Worm (Caenorhabditis elegans) whole organism, L4 larva: ENCODE results near the gene srlf-28.
A peak's percentile ranks its signal among the peaks of the same experiment; 100 is the strongest.

Experiments
- F37D6.2 ChIP-seq: sonication (generic microtip); optimal IDR thresholded peaks from 2 replicates; lab custom pipeline; 2016; ENCODE audit warnings: mild to moderate bottlenecking, missing genetic modification characterization, missing compliant biosample characterization
- F44E2.7 ChIP-seq: fragments of 200-800 bp; sonication (Bioruptor generic); IDR thresholded peaks from 2 replicates; pipeline ENCODE4 v2.1.2; 2022; ENCODE audit warnings: missing genetic modification characterization, missing compliant biosample characterization
- R02D3.7 ChIP-seq: fragments of 150-350 bp; sonication (generic microtip); optimal IDR thresholded peaks from 3 replicates; lab custom pipeline; 2014; ENCODE audit warnings: missing biosample characterization, missing genetic modification characterization
- T26A8.4 ChIP-seq: fragments of 200-800 bp; sonication (Bioruptor generic); IDR thresholded peaks from 2 replicates; pipeline ENCODE4 v1.3.6; 2022; ENCODE audit warnings: missing genetic modification characterization, missing compliant biosample characterization
- Y5F2A.4 ChIP-seq: fragments of 200-800 bp; sonication (Bioruptor generic); optimal IDR thresholded peaks from 2 replicates; lab custom pipeline; 2018; ENCODE audit warnings: mild to moderate bottlenecking, missing genetic modification characterization, missing compliant biosample characterization
- ZK546.5 ChIP-seq, 2 experiments: sonication (generic microtip); optimal IDR thresholded peaks; 2 replicates each; lab custom pipeline; 2017; ENCODE audit warnings: missing biosample characterization in 2 of 2, missing genetic modification characterization in 2 of 2
- aha-1 ChIP-seq: fragments of 150-350 bp; peaks from one replicate; lab custom pipeline; 2014; ENCODE audit warnings: missing biosample characterization, missing genetic modification characterization
- ctbp-1 ChIP-seq: fragments of 200-800 bp; sonication (Bioruptor generic); IDR thresholded peaks from 2 replicates; pipeline ENCODE4 v1.3.6; 2022; ENCODE audit warnings: missing genetic modification reagents, missing genetic modification characterization, missing compliant biosample characterization
- daf-19 ChIP-seq: fragments of 200-800 bp; sonication (Bioruptor generic); conservative IDR thresholded peaks from 2 replicates; pipeline ENCODE4 v1.3.6; 2022; ENCODE audit warnings: missing genetic modification characterization, missing compliant biosample characterization
- dmd-6 ChIP-seq: fragments of 200-800 bp; sonication (Bioruptor generic); IDR thresholded peaks from 2 replicates; pipeline ENCODE4 v1.3.6; 2022; ENCODE audit warnings: missing genetic modification reagents, missing genetic modification characterization, missing compliant biosample characterization
- dmd-9 ChIP-seq: fragments of 200-800 bp; sonication (Bioruptor generic); IDR thresholded peaks from 2 replicates; pipeline ENCODE4 v1.3.6; 2022; ENCODE audit warnings: missing genetic modification reagents, missing genetic modification characterization, missing compliant biosample characterization
- duxl-1 ChIP-seq: sonication (generic microtip); optimal IDR thresholded peaks from 2 replicates; lab custom pipeline; 2016; ENCODE audit warnings: mild to moderate bottlenecking, missing genetic modification characterization, moderate library complexity, missing compliant biosample characterization; ENCODE audit not compliant: poor library complexity
- fkh-10 ChIP-seq: fragments of 150-350 bp; optimal IDR thresholded peaks from 2 replicates; lab custom pipeline; 2014; ENCODE audit warnings: missing biosample characterization, missing genetic modification reagents, missing genetic modification characterization
- fos-1 ChIP-seq: fragments of 150-350 bp; optimal IDR thresholded peaks from 2 replicates; lab custom pipeline; 2014; ENCODE audit warnings: missing biosample characterization, missing genetic modification characterization
- hif-1 ChIP-seq, 2 experiments: sonication (generic microtip); optimal IDR thresholded peaks; 2 replicates each; lab custom pipeline; 2016 to 2017; ENCODE audit warnings: missing compliant biosample characterization in 2 of 2, missing genetic modification characterization in 2 of 2, missing genetic modification reagents in 2 of 2, missing genotype in 2 of 2, mild to moderate bottlenecking in 1 of 2
- hlh-30 ChIP-seq: sonication (generic microtip); optimal IDR thresholded peaks from 2 replicates; lab custom pipeline; 2017; ENCODE audit warnings: antibody characterized with exemption, mild to moderate bottlenecking, missing genetic modification characterization, missing compliant biosample characterization; ENCODE audit not compliant: insufficient read depth
- lir-3 ChIP-seq: sonication (generic microtip); optimal IDR thresholded peaks from 2 replicates; lab custom pipeline; 2016; ENCODE audit warnings: mild to moderate bottlenecking, missing genetic modification characterization, missing compliant biosample characterization
- lsy-2 ChIP-seq, 2 experiments: fragments of 150-350 bp in 1 of 2; sonication (generic microtip) in 1 of 2; optimal IDR thresholded peaks; 2 replicates each; lab custom pipeline; 2014 to 2017; ENCODE audit warnings: missing biosample characterization in 2 of 2, missing genetic modification characterization in 2 of 2
- mdl-1 ChIP-seq, 2 experiments: fragments of 150-350 bp in 1 of 2; sonication (generic microtip) in 1 of 2; optimal IDR thresholded peaks; 2 replicates each; lab custom pipeline; 2014 to 2017; ENCODE audit warnings: missing biosample characterization in 2 of 2, missing genetic modification characterization in 2 of 2
- mes-2 ChIP-seq: sonication (generic microtip); optimal IDR thresholded peaks from 2 replicates; lab custom pipeline; 2016; ENCODE audit warnings: missing genotype, mild to moderate bottlenecking, missing genetic modification characterization, missing compliant biosample characterization; ENCODE audit not compliant: poor library complexity, severe bottlenecking
- mxl-3 ChIP-seq: fragments of 200-800 bp; sonication (Bioruptor generic); optimal IDR thresholded peaks from 2 replicates; lab custom pipeline; 2018; ENCODE audit warnings: mild to moderate bottlenecking, missing genetic modification characterization, missing compliant biosample characterization
- nhr-10 ChIP-seq: fragments of 150-350 bp; optimal IDR thresholded peaks from 2 replicates; lab custom pipeline; 2014; ENCODE audit warnings: missing biosample characterization, missing genetic modification characterization
- nhr-11 ChIP-seq: fragments of 150-350 bp; optimal IDR thresholded peaks from 2 replicates; lab custom pipeline; 2014; ENCODE audit warnings: missing biosample characterization, missing genetic modification characterization
- nhr-28 ChIP-seq: fragments of 150-350 bp; optimal IDR thresholded peaks from 2 replicates; lab custom pipeline; 2014; ENCODE audit warnings: missing biosample characterization, missing genetic modification characterization
- pqm-1 ChIP-seq: sonication (generic microtip); optimal IDR thresholded peaks from 2 replicates; lab custom pipeline; 2017; ENCODE audit warnings: missing biosample characterization, missing genetic modification characterization
- rbr-2 ChIP-seq: sonication (generic microtip); optimal IDR thresholded peaks from 2 replicates; lab custom pipeline; 2016; ENCODE audit warnings: missing genotype, missing genetic modification characterization, missing compliant biosample characterization
- snpc-4 ChIP-seq: fragments of 150-350 bp; optimal IDR thresholded peaks from 2 replicates; lab custom pipeline; 2014; ENCODE audit warnings: missing biosample characterization, missing genetic modification characterization
- unc-130 ChIP-seq: sonication (generic microtip); optimal IDR thresholded peaks from 2 replicates; lab custom pipeline; 2016; ENCODE audit warnings: missing genetic modification reagents, missing genetic modification characterization, missing compliant biosample characterization
- unc-62 ChIP-seq, 3 experiments: fragments of 150-350 bp in 1 of 3; sonication (generic microtip); optimal IDR thresholded peaks in 2 of 3; peaks in 1 of 3; 1 replicate in 1 of 3; 2 replicates in 2 of 3; lab custom pipeline; 2014 to 2017; ENCODE audit warnings: missing biosample characterization in 3 of 3, missing genetic modification characterization in 3 of 3, missing genetic modification reagents in 3 of 3, missing genotype in 1 of 3
- zag-1 ChIP-seq: fragments of 150-350 bp; optimal IDR thresholded peaks from 2 replicates; lab custom pipeline; 2014; ENCODE audit warnings: missing biosample characterization, missing genetic modification characterization
- zip-11 ChIP-seq: fragments of 200-800 bp; sonication (Bioruptor generic); IDR thresholded peaks from 2 replicates; pipeline ENCODE4 v1.3.6; 2022; ENCODE audit warnings: missing genetic modification characterization, missing compliant biosample characterization

srlf-28 gene

ce11 chrIV:14371639-14372038 lies 28.0 kb upstream of the srlf-28 start (continued):
- TF ChIP-seq mdl-1 (tag; optimal IDR thresholded peaks at IDR 0.05; lab: Kevin White, UChicago) (peak in 1 of 2 experiments; percentile 14), F37D6.2 (peak; percentile 40), ctbp-1 (GFP tag; lab: Robert Waterston, UW) (peak; percentile 77), nhr-10 (tag; lab: Kevin White, UChicago) (no peak)

DNA sequence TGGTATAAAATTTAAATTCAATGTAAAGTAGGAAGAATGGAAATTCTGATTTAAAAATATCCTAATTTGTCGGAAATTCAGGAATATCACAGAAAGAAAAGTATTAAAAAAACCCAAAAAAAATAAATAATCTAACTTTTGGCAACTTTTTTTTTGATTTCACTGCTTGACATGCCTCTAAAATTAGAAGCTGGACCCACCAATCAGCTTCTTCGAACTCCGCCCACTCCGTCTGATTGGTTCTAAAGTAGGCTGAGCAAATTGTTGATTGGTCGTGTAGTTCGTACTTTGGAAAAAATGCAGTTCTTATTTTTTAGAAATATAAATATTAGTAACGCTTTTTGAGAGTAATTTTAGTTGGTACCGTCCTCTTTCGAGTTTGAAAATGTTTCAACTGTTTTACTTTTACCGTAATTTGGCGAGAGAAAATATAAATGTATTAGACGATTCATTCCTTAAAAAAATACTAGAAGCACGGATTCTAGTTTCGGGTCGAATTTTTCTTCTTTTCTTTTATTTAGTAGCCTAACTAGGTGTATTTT lies 22.3 kb upstream of the srlf-28 start:
- TF ChIP-seq zag-1 (tag; lab: Kevin White, UChicago) (no peak), duxl-1 (tag; lab: Kevin White, UChicago) (no peak), nhr-28 (no peak), aha-1 (tag; lab: Kevin White, UChicago) (peak; percentile 66), ZK546.5 (tag; optimal IDR thresholded peaks at IDR 0.05; lab: Kevin White, UChicago) (no peak), unc-62 (GFP tag; optimal IDR thresholded peaks at IDR 0.05 in 1 of 2; lab: Kevin White, UChicago) (peak in 1 of 2 experiments; percentile 93), unc-62 (tag; optimal IDR thresholded peaks at IDR 0.05; lab: Kevin White, UChicago) (no peak)

DNA sequence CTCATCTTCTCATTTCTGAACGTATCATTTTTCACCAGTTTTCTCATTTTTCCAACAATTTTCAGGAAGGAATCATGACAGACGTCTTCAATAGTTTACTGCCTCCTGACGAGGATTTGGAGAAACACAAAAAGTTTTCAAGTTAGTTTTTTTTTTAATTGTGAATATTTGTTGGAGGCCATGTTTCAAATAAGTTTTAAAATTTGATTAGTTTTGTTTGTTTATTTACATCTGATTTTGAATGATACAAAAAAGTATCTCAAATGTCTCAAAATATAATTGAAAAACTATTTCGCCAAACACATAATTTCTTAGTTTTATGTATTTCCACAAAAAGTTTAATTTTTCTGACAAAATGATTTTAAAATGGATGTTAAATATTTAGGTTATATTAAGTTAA lies 17.5 kb upstream of the srlf-28 start, which contains the start of gene ssu-2:
ssu-2 (plus strand) TSS at position 59 of the 400 bp plus-strand sequence.
- peak in 1 of 2 experiments; percentile 75 for TF ChIP-seq unc-62 (GFP tag; optimal IDR thresholded peaks at IDR 0.05 in 1 of 2; lab: Kevin White, UChicago)
- no peak for TF ChIP-seq unc-62 (tag; optimal IDR thresholded peaks at IDR 0.05; lab: Kevin White, UChicago)
- TF ChIP-seq aha-1 (tag; lab: Kevin White, UChicago) = peak; percentile 54
- no peak for TF ChIP-seq R02D3.7
- TF ChIP-seq zip-11 (GFP tag; lab: Robert Waterston, UW) = no peak

ce11 chrIV:14356120-14356519 lies 12.5 kb upstream of the srlf-28 start:
- peak; percentile 78 for TF ChIP-seq aha-1 (tag; lab: Kevin White, UChicago)
- TF ChIP-seq F37D6.2 = peak; percentile 4
- TF ChIP-seq daf-19 (GFP tag; lab: Robert Waterston, UW) = no peak
- TF ChIP-seq Y5F2A.4 = no peak
- TF ChIP-seq fkh-10 (GFP tag; lab: Kevin White, UChicago) = peak; percentile 19
- peak; percentile 30 for TF ChIP-seq rbr-2 (tag; lab: Kevin White, UChicago)
- TF ChIP-seq mdl-1 (tag; optimal IDR thresholded peaks at IDR 0.05; lab: Kevin White, UChicago) = peak in 1 of 2 experiments; percentile 1
- no peak for TF ChIP-seq mes-2
- peak; percentile 28 for TF ChIP-seq hlh-30 (tag; lab: Kevin White, UChicago)

ce11 chrIV:14350651-14351050 lies 7.0 kb upstream of the srlf-28 start, which contains the start of gene oac-56:
Gene oac-56, minus strand, starts transcription at chrIV:14350751.
- TF ChIP-seq ZK546.5 (tag; optimal IDR thresholded peaks at IDR 0.05; lab: Kevin White, UChicago) = no peak
- TF ChIP-seq zag-1 (tag; lab: Kevin White, UChicago) = no peak
- no peak for TF ChIP-seq fos-1
- no peak for TF ChIP-seq mxl-3 (GFP tag; lab: Kevin White, UChicago)
- no peak for TF ChIP-seq unc-130 (GFP tag; lab: Kevin White, UChicago)
- no peak for TF ChIP-seq lir-3
- no peak for TF ChIP-seq fkh-10 (GFP tag; lab: Kevin White, UChicago)
- no peak for TF ChIP-seq dmd-6 (GFP tag; lab: Robert Waterston, UW)
- no peak for TF ChIP-seq F44E2.7

- no peak for TF ChIP-seq dmd-9
- no peak for TF ChIP-seq nhr-11
- TF ChIP-seq nhr-28 = no peak
- TF ChIP-seq snpc-4 (tag; lab: Kevin White, UChicago) = no peak
- no peak for TF ChIP-seq hif-1 (tag; optimal IDR thresholded peaks at IDR 0.05; lab: Kevin White, UChicago)
- TF ChIP-seq F37D6.2 = no peak
- TF ChIP-seq pqm-1 = no peak
- no peak for TF ChIP-seq lsy-2 (tag; optimal IDR thresholded peaks at IDR 0.05; lab: Kevin White, UChicago)
- TF ChIP-seq T26A8.4 (GFP tag; lab: Robert Waterston, UW) = no peak
Measured at ce11 chrIV:14339657-14340056, 4.0 kb downstream of the srlf-28 start, which contains the start of gene Y67A10A.11. Gene Y67A10A.11, plus strand, starts transcription at chrIV:14339957.
